Fruit fly (Drosophila melanogaster) whole organism, adult: ENCODE results near the gene Arl8.
A peak's percentile ranks its signal among the peaks of the same experiment; 100 is the strongest.

ENCODE experiments used
- CG14711 ChIP-seq: fragments of 200-800 bp; sonication (Bioruptor generic); optimal IDR thresholded peaks from 2 replicates; lab custom pipeline; 2018; ENCODE audit warnings: missing biosample characterization, mild to moderate bottlenecking, missing genetic modification characterization, moderate library complexity
- CG1620 ChIP-seq: fragments of 200-800 bp; sonication (Bioruptor generic); optimal IDR thresholded peaks from 2 replicates; lab custom pipeline; 2016; ENCODE audit warnings: missing biosample characterization, missing genetic modification characterization
- CG5204 ChIP-seq: fragments of 200-800 bp; sonication (Bioruptor generic); optimal IDR thresholded peaks from 2 replicates; lab custom pipeline; 2016; ENCODE audit warnings: missing biosample characterization, missing genetic modification characterization
- CG7045 ChIP-seq: fragments of 200-800 bp; sonication (Bioruptor generic); optimal IDR thresholded peaks from 2 replicates; lab custom pipeline; 2017; ENCODE audit warnings: missing biosample characterization, mild to moderate bottlenecking, missing genetic modification characterization
- Clk ChIP-seq: fragments of 200-800 bp; sonication (Bioruptor generic); optimal IDR thresholded peaks from 2 replicates; lab custom pipeline; 2017; ENCODE audit warnings: missing biosample characterization, missing genetic modification characterization
- cnc ChIP-seq, 2 experiments: fragments of >200 bp; optimal IDR thresholded peaks; 2 replicates each; lab custom pipeline; 2017
- kay ChIP-seq: fragments of 200-800 bp; sonication (Bioruptor generic); peaks from one replicate; lab custom pipeline; 2016; ENCODE audit warnings: missing biosample characterization, missing genetic modification characterization, borderline replicate concordance
- ovo ChIP-seq: fragments of 200-800 bp; sonication (Bioruptor generic); optimal IDR thresholded peaks from 2 replicates; lab custom pipeline; 2016; ENCODE audit warnings: missing biosample characterization, missing genetic modification characterization
- tj ChIP-seq: fragments of 200-800 bp; sonication (Bioruptor generic); optimal IDR thresholded peaks from 3 replicates; lab custom pipeline; 2017; ENCODE audit warnings: missing biosample characterization, mild to moderate bottlenecking, missing genetic modification characterization, moderate library complexity

DNA sequence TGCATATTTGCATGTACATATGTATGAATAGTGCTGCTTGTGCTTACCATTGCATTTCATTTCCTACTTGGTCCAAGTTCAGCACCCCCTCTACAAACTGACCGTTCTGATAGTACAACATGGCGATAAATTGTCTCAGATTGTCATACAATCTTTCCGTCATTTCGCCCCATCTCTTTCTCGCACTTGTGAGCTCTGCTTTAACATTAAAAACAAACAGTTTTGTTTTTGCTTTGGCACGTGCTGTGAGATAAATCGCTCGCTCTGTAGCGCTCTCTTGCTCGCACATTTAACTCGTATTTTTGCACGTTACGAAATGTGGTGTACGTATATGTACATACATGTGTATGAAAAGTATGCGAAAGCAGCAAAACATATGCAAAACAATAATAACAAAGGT lies 17.6 kb upstream of the Arl8 start:
- no peak for TF ChIP-seq CG14711 (tag; lab: Kevin White, UChicago)
- no peak for TF ChIP-seq kay
- no peak for TF ChIP-seq Clk (GFP tag; lab: Kevin White, UChicago)
- no peak for TF ChIP-seq CG7045 (GFP tag; lab: Kevin White, UChicago)
- TF ChIP-seq cnc (optimal IDR thresholded peaks at IDR 0.05; lab: Kevin White, UChicago): no peak
- no peak for TF ChIP-seq ovo (GFP tag; lab: Kevin White, UChicago)
- peak; percentile 58 for TF ChIP-seq tj (GFP tag; lab: Kevin White, UChicago)
- TF ChIP-seq CG5204 (GFP tag; lab: Kevin White, UChicago): no peak
- no peak for TF ChIP-seq CG1620
